Worm (Caenorhabditis elegans): ENCODE results near the gene Y57G11C.46.
"Not testable (repeated sequence)": the region's sequence is repeated elsewhere in the genome, so short reads cannot be mapped to it uniquely, and the experiment has no call there.

Y57G11C.46 gene

DNA sequence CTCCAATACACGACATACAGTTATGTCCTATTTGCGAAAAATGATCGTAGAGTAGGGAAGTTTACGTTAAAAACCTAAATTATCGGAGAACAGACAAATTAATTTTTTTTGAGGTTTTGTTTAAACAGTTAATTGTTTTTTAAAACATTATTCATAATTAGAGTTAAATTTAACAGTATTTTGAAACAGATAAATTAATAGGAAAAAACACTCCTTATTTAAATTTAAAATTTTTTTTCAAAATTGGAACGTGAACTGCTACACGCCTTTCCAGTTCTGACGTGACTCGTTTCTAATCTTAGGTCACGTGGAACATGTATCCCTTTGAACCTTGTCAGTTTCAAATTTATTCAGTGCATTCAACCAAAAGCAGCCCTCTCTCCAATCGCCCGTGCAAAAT lies 37.5 kb upstream of the Y57G11C.46 start, which contains the start of gene Y57G11C.52:
Y57G11C.52 (plus strand) TSS at position 301 of the 400 bp plus-strand sequence.
- TF ChIP-seq jun-1 (tag; optimal IDR thresholded peaks at IDR 0.05) (no peak), lin-29 (GFP tag; IDR thresholded peaks at IDR 0.05) (no peak), unc-130 (GFP tag; optimal IDR thresholded peaks at IDR 0.05) (no peak), lin-15B (tag; optimal IDR thresholded peaks at IDR 0.05) (no peak), madf-5 (GFP tag; IDR thresholded peaks at IDR 0.05) (no peak)

DNA sequence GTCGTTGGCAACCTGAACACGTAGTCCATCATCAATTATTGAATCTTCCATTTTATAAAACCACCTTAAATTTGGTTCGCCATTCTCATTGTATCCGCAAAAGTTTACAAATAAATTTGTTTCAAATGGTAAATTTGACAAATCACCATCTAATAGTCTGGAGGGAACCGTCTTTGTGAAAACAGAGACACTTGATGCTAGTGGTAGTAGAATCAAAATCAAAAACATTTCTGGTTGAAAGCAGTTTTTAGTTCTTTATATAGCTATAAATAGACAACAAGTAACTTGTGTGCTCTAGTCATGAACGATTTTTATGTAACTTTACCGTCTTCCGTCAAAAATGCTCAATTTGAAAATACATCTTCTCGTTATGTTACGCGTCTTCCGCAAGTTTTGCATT lies 26.9 kb upstream of the Y57G11C.46 start, which contains the start of gene Y57G11C.20:
Y57G11C.20 (plus strand) TSS at position 301 of the 400 bp plus-strand sequence.
- TF ChIP-seq nhr-25 (tag; optimal IDR thresholded peaks at IDR 0.05; ENCODE audit: borderline replicate concordance, insufficient read depth); nhr-41 (GFP tag; IDR thresholded peaks at IDR 0.05); attf-4 (tag; optimal IDR thresholded peaks at IDR 0.05): not testable (repeated sequence)

DNA sequence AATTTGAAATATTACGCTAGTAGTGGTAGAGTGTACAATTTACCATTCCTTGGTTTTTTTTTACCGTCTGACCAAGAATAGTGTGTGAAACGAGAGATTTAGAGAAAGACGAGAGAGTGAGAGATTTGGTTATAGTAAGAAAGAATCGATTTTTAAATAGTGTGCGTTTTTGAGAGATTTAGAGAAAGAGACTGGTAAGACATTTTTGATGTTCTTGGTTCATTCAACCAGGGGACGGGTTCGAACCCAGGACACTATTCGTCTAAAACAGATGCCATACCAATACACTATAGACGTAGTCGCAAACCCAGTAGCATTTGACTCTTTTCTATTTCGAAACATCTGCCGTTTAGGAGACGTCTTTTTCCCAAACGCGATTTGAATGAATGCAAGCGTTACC lies 21.9 kb upstream of the Y57G11C.46 start:
- TF ChIP-seq jun-1 (tag; optimal IDR thresholded peaks at IDR 0.05) (no peak), ceh-44 (GFP tag; IDR thresholded peaks at IDR 0.05) (no peak), mxl-2 (GFP tag; conservative IDR thresholded peaks at IDR 0.05) (no peak), nhr-111 (GFP tag; optimal IDR thresholded peaks at IDR 0.05) (peak; percentile 81), tag-97 (GFP tag; IDR thresholded peaks at IDR 0.05) (no peak), F49E8.2 (tag; optimal IDR thresholded peaks at IDR 0.05; ENCODE audit: borderline replicate concordance) (peak; percentile 79), ama-1 (optimal IDR thresholded peaks at IDR 0.05) (no peak), nhr-25 (tag; optimal IDR thresholded peaks at IDR 0.05; ENCODE audit: borderline replicate concordance, insufficient read depth) (peak; percentile 90), nhr-41 (GFP tag; IDR thresholded peaks at IDR 0.05) (no peak), zag-1 (tag; optimal IDR thresholded peaks at IDR 0.05) (peak; percentile 36), ZK546.5 (tag; optimal IDR thresholded peaks at IDR 0.05) (no peak), ceh-28 (tag; optimal IDR thresholded peaks at IDR 0.05) (peak; percentile 21), lin-15B (tag; optimal IDR thresholded peaks at IDR 0.05) (no peak), Y105C5A.15 (GFP tag; IDR thresholded peaks at IDR 0.05) (peak; percentile 90), mes-2 (tag; optimal IDR thresholded peaks at IDR 0.05; ENCODE audit: poor library complexity, severe bottlenecking) (peak; percentile 84), zfp-2 (tag; optimal IDR thresholded peaks at IDR 0.05) (peak; percentile 34), sdz-12 (GFP tag; optimal IDR thresholded peaks at IDR 0.05) (no peak), daf-16 (GFP tag; optimal IDR thresholded peaks at IDR 0.05) (peak; percentile 64 to 82), daf-16 (tag; optimal IDR thresholded peaks at IDR 0.05) (peak; percentile 52), vab-7 (GFP tag; IDR thresholded peaks at IDR 0.05) (no peak; the same call in 1 of the 2 replicates), dmd-8 (GFP tag; IDR thresholded peaks at IDR 0.05) (no peak; the same call in 1 of the 2 replicates), daf-12 (tag; optimal IDR thresholded peaks at IDR 0.05) (no peak), attf-4 (tag; optimal IDR thresholded peaks at IDR 0.05) (no peak), fos-1 (tag; optimal IDR thresholded peaks at IDR 0.05) (no peak), daf-8 (GFP tag; IDR thresholded peaks at IDR 0.05) (no peak), lin-39 (tag; optimal IDR thresholded peaks at IDR 0.05) (no peak), R02D3.7 (tag; optimal IDR thresholded peaks at IDR 0.05) (no peak), T20F7.1 (GFP tag; optimal IDR thresholded peaks at IDR 0.05) (peak; percentile 62), Y48G9A.11 (GFP tag; IDR thresholded peaks at IDR 0.05) (no peak), unc-130 (GFP tag; optimal IDR thresholded peaks at IDR 0.05) (peak; percentile 20), nhr-237 (tag; optimal IDR thresholded peaks at IDR 0.05) (peak; percentile 20), F44E2.7 (GFP tag; IDR thresholded peaks at IDR 0.05) (no peak; the same call in 1 of the 2 replicates), php-3 (GFP tag; IDR thresholded peaks at IDR 0.05) (peak; percentile 87), mdt-29 (GFP tag; IDR thresholded peaks at IDR 0.05) (peak; percentile 80; the same call in 1 of the 2 replicates), nhr-10 (tag; optimal IDR thresholded peaks at IDR 0.05) (no peak), nhr-77 (tag; optimal IDR thresholded peaks at IDR 0.05) (no peak), nhr-11 (tag; optimal IDR thresholded peaks at IDR 0.05) (peak; percentile 30), snpc-1.2 (GFP tag; IDR thresholded peaks at IDR 0.05) (peak; percentile 99), zip-2 (tag; optimal IDR thresholded peaks at IDR 0.05) (peak; percentile 53), mxl-3 (GFP tag; optimal IDR thresholded peaks at IDR 0.05) (no peak), zip-11 (GFP tag; IDR thresholded peaks at IDR 0.05) (no peak), lin-1 (GFP tag; IDR thresholded peaks at IDR 0.05) (peak; percentile 78; the same call in 1 of the 2 replicates), zfp-3 (GFP tag; conservative IDR thresholded peaks at IDR 0.05) (peak; percentile 76; the same call in 1 of the 2 replicates), F10B5.3 (tag; optimal IDR thresholded peaks at IDR 0.05) (peak; percentile 6), lim-7 (GFP tag; IDR thresholded peaks at IDR 0.05) (no peak)
